Worm (Caenorhabditis elegans): ENCODE measurements around the gene rom-2.

DNA sequence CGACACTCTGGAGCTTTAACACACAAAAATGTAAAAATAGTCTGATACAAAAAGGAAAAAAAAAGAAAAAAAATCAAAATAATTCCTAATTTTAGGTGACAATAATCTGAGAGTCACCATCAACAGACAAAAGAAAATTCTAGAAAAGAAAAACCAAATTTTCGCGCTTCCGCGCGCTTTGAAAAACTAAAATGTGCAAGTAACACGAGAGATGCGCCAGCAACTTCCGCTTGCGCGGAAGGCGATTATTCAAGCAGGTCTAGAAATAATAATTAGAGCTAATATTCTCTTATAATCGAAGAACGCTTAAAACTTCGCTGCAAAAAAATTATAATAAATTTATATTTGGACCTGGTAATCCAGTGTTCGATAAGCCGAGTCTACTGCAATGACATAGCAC, 21.5 kb upstream of the rom-2 start:
- no peak for TF ChIP-seq ceh-13 (GFP tag; optimal IDR thresholded peaks at IDR 0.05)
- no peak for TF ChIP-seq sea-1 (GFP tag; conservative IDR thresholded peaks at IDR 0.05)
- no peak for TF ChIP-seq ceh-36 (tag; optimal IDR thresholded peaks at IDR 0.05)
- TF ChIP-seq ama-1 (optimal IDR thresholded peaks at IDR 0.05) = no peak
- no peak for TF ChIP-seq tbx-37 (GFP tag; conservative IDR thresholded peaks at IDR 0.05)
- no peak for TF ChIP-seq F13C5.2 (tag; optimal IDR thresholded peaks at IDR 0.05)

All from whole organism, early embryonic.